Worm (Caenorhabditis elegans): ENCODE results near the gene srr-10.

DNA sequence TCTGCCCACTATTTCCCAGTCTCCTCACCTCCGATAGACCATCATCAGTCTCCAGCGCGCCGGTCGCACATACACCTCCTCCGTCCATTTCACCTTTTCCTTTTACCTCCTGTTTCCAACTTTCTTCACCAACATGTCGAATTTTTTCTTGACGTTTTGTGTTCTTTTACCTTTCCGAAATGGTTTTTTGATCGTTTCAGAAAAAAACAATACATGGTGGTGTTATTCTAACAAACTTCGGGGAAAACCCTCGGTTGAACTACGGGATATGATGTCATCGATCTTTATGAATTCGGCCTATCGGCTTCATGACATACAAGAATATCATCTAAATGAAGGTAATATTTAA, 6.8 kb upstream of the srr-10 start, which contains the start of gene Y97E10C.1:
- TF ChIP-seq elt-1 (tag; optimal IDR thresholded peaks at IDR 0.05) (no peak), zag-1 (tag; optimal IDR thresholded peaks at IDR 0.05) (no peak), fos-1 (tag; optimal IDR thresholded peaks at IDR 0.05) (no peak), sem-4 (tag; optimal IDR thresholded peaks at IDR 0.05) (no peak), snpc-4 (tag; optimal IDR thresholded peaks at IDR 0.05) (no peak)

Measured in whole organism, L2 larva.